Fruit fly (Drosophila melanogaster) whole organism, prepupa: ENCODE results near the gene Nplp3.

Experiments used
- CG3919 ChIP-seq: fragments of 200-800 bp; sonication (Bioruptor generic); optimal IDR thresholded peaks from 3 replicates; lab custom pipeline; 2016; ENCODE audit warnings: missing biosample characterization, missing genetic modification characterization
- Hr4 ChIP-seq: fragments of 200-800 bp; sonication (Bioruptor generic); optimal IDR thresholded peaks from 3 replicates; lab custom pipeline; 2016; ENCODE audit warnings: missing biosample characterization, missing genetic modification characterization
- Lpt ChIP-seq: fragments of 200-800 bp; sonication (Bioruptor generic); optimal IDR thresholded peaks from 3 replicates; lab custom pipeline; 2016; ENCODE audit warnings: missing biosample characterization, missing genetic modification characterization
- Met ChIP-seq: fragments of 200-800 bp; sonication (Bioruptor generic); optimal IDR thresholded peaks from 3 replicates; lab custom pipeline; 2016; ENCODE audit warnings: missing biosample characterization, missing genetic modification characterization
- net ChIP-seq: fragments of 200-800 bp; sonication (Bioruptor generic); optimal IDR thresholded peaks from 3 replicates; lab custom pipeline; 2016; ENCODE audit warnings: missing biosample characterization, missing genetic modification characterization
- svp ChIP-seq: fragments of 200-800 bp; sonication (Bioruptor generic); peaks from one replicate; lab custom pipeline; 2016; ENCODE audit warnings: missing biosample characterization, missing genetic modification characterization

DNA sequence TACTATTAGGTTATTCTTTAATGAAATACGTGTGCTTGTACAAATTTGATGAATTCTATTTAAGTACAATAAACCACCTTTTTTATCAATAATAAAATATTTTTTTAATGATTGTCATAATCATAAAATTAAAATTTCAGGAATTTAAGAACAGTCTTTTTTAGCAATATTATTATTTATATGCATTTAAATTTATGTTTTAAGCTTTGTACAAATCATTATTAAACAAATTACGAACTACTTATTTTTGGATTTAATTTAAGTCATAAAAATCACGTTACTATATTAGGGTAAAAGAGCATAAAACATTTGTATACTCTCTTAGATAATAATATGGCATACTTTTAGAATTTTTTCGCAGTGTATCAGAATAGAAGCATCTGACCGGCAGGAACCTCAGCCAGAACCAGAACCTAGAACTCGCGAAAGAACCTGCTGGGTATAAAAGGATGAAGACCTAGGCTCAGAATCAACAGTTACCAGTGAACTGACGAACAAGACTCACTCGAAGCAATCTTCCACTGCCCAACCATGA is 44.4 kb downstream of the Nplp3 start, which contains the start of gene Cpr72Ea:
- no peak for TF ChIP-seq Met (GFP tag; lab: Kevin White, UChicago)
- no peak for TF ChIP-seq Lpt (GFP tag; lab: Kevin White, UChicago)
- no peak for TF ChIP-seq CG3919
- no peak for TF ChIP-seq svp
- no peak for TF ChIP-seq Hr4 (GFP tag; lab: Kevin White, UChicago)
- TF ChIP-seq net = no peak
